Fruit fly (Drosophila melanogaster) whole organism, wandering third instar larva: ENCODE measurements around the gene CG2182.

Source experiments
- Abd-B ChIP-seq: fragments of >200 bp; optimal IDR thresholded peaks from 2 replicates; lab custom pipeline; 2017; ENCODE audit warnings: missing biosample characterization, missing genetic modification characterization
- CG32264 ChIP-seq: fragments of 200-800 bp; sonication (Bioruptor generic); optimal IDR thresholded peaks from 2 replicates; lab custom pipeline; 2016; ENCODE audit warnings: missing biosample characterization, missing genetic modification characterization
- CG9705 ChIP-seq: fragments of 200-800 bp; sonication (Bioruptor generic); optimal IDR thresholded peaks from 2 replicates; lab custom pipeline; 2018; ENCODE audit warnings: missing biosample characterization, mild to moderate bottlenecking, missing genetic modification characterization
- CrebA ChIP-seq: fragments of 200-800 bp; sonication (Bioruptor generic); optimal IDR thresholded peaks from 2 replicates; lab custom pipeline; 2016; ENCODE audit warnings: missing biosample characterization, mild to moderate bottlenecking, missing genetic modification characterization, borderline replicate concordance
- Dfd ChIP-seq: fragments of >200 bp; optimal IDR thresholded peaks from 2 replicates; lab custom pipeline; 2017; ENCODE audit warnings: missing biosample characterization, missing genetic modification characterization
- Dif ChIP-seq: fragments of 200-275, 200-300 bp; sonication (Bioruptor generic); optimal IDR thresholded peaks from 2 replicates; lab custom pipeline; 2018; ENCODE audit warnings: missing biosample characterization, missing genetic modification characterization; ENCODE audit not compliant: partially characterized antibody
- GATAd ChIP-seq: sonication (Bioruptor generic); optimal IDR thresholded peaks from 2 replicates; lab custom pipeline; 2016; ENCODE audit warnings: missing biosample characterization, missing genetic modification characterization
- HLH106 ChIP-seq: fragments of 200-800 bp; optimal IDR thresholded peaks from 3 replicates; lab custom pipeline; 2019; ENCODE audit warnings: missing biosample characterization, mild to moderate bottlenecking, missing genetic modification characterization, moderate library complexity
- Hnf4 ChIP-seq: fragments of 200-800 bp; sonication (Bioruptor generic); optimal IDR thresholded peaks from 2 replicates; lab custom pipeline; 2016; ENCODE audit warnings: missing biosample characterization, mild to moderate bottlenecking, missing genetic modification characterization
- Hr78 ChIP-seq: fragments of >200 bp; optimal IDR thresholded peaks from 2 replicates; lab custom pipeline; 2017; ENCODE audit warnings: missing biosample characterization, missing genetic modification characterization
- Hr83 ChIP-seq: fragments of 200-300 bp; sonication (Bioruptor generic); optimal IDR thresholded peaks from 2 replicates; lab custom pipeline; 2016; ENCODE audit warnings: missing biosample characterization, mild to moderate bottlenecking, missing genetic modification characterization, moderate library complexity; ENCODE audit not compliant: poor library complexity, severe bottlenecking
- Jra ChIP-seq: sonication (Bioruptor generic); optimal IDR thresholded peaks from 2 replicates; lab custom pipeline; 2016; ENCODE audit warnings: missing biosample characterization, missing genetic modification characterization
- Mio ChIP-seq: sonication (Bioruptor generic); optimal IDR thresholded peaks from 2 replicates; lab custom pipeline; 2016; ENCODE audit warnings: missing biosample characterization, missing genetic modification characterization
- Myc ChIP-seq: fragments of >200 bp; optimal IDR thresholded peaks from 2 replicates; lab custom pipeline; 2017
- N ChIP-seq: fragments of >200 bp; optimal IDR thresholded peaks from 2 replicates; lab custom pipeline; 2018; ENCODE audit warnings: missing biosample characterization, missing external identifiers, missing genetic modification characterization
- OdsH ChIP-seq: fragments of 200-800 bp; sonication (Bioruptor generic); optimal IDR thresholded peaks from 2 replicates; lab custom pipeline; 2016; ENCODE audit warnings: missing biosample characterization, mild to moderate bottlenecking, missing genetic modification characterization
- Rel ChIP-seq, 2 experiments: fragments of 200-800 bp; sonication (Bioruptor generic) in 1 of 2; optimal IDR thresholded peaks; 2 replicates in 1 of 2; 3 replicates in 1 of 2; lab custom pipeline; 2016 to 2019; ENCODE audit warnings: mild to moderate bottlenecking in 2 of 2, missing biosample characterization in 2 of 2, missing genetic modification characterization in 2 of 2, moderate library complexity in 1 of 2
- Sp1 ChIP-seq: fragments of 200-800 bp; sonication (Bioruptor generic); optimal IDR thresholded peaks from 3 replicates; lab custom pipeline; 2019; ENCODE audit warnings: missing biosample characterization, mild to moderate bottlenecking, missing genetic modification characterization, moderate library complexity
- Vsx2 ChIP-seq: fragments of 200-300, 225-300 bp; sonication (Bioruptor generic); optimal IDR thresholded peaks from 2 replicates; lab custom pipeline; 2018; ENCODE audit warnings: missing biosample characterization, missing genetic modification characterization; ENCODE audit not compliant: partially characterized antibody
- br ChIP-seq: fragments of 200-800 bp; sonication (Bioruptor generic); optimal IDR thresholded peaks from 2 replicates; lab custom pipeline; 2016; ENCODE audit warnings: missing biosample characterization, missing genetic modification characterization
- brk ChIP-seq: fragments of 200-800 bp; sonication (Bioruptor generic); optimal IDR thresholded peaks from 2 replicates; lab custom pipeline; 2016; ENCODE audit warnings: missing biosample characterization, mild to moderate bottlenecking, missing genetic modification characterization
- dl ChIP-seq, 2 experiments: fragments of 175-275, 200-275 bp in 1 of 2; fragments of 200-275 bp in 1 of 2; sonication (Bioruptor generic); optimal IDR thresholded peaks; lab custom pipeline; 2018; ENCODE audit warnings: mild to moderate bottlenecking in 2 of 2, missing biosample characterization in 2 of 2, missing genetic modification characterization in 2 of 2, moderate library complexity in 2 of 2; ENCODE audit not compliant: partially characterized antibody in 2 of 2, insufficient read depth in 1 of 2
- dmrt93B ChIP-seq: fragments of 200-800 bp; sonication (Bioruptor generic); optimal IDR thresholded peaks from 2 replicates; lab custom pipeline; 2018; ENCODE audit warnings: missing biosample characterization, mild to moderate bottlenecking, missing genetic modification characterization
- dsf ChIP-seq: sonication (Bioruptor generic); optimal IDR thresholded peaks from 2 replicates; lab custom pipeline; 2016; ENCODE audit warnings: missing biosample characterization, missing genetic modification characterization, borderline replicate concordance
- ey ChIP-seq: fragments of 200-800 bp; sonication (Bioruptor generic); optimal IDR thresholded peaks from 2 replicates; lab custom pipeline; 2016; ENCODE audit warnings: missing biosample characterization, missing genetic modification characterization
- foxo ChIP-seq, 2 experiments: fragments of 200-800 bp; sonication (Bioruptor generic); optimal IDR thresholded peaks; 2 replicates in 1 of 2; 3 replicates in 1 of 2; lab custom pipeline; 2016 to 2017; ENCODE audit warnings: missing biosample characterization in 2 of 2, missing genetic modification characterization in 2 of 2
- fru ChIP-seq: fragments of 200-800 bp; sonication (Bioruptor generic); optimal IDR thresholded peaks from 3 replicates; lab custom pipeline; 2016; ENCODE audit warnings: missing biosample characterization, mild to moderate bottlenecking, missing genetic modification characterization
- h ChIP-seq: fragments of 200-800 bp; sonication (Bioruptor generic); optimal IDR thresholded peaks from 3 replicates; lab custom pipeline; 2016; ENCODE audit warnings: missing biosample characterization, mild to moderate bottlenecking, missing genetic modification characterization
- jim ChIP-seq: fragments of 175-275, 200-325 bp; sonication (Bioruptor generic); optimal IDR thresholded peaks from 2 replicates; lab custom pipeline; 2016; ENCODE audit warnings: missing biosample characterization, mild to moderate bottlenecking, missing genetic modification characterization
- lola ChIP-seq: fragments of >200 bp; optimal IDR thresholded peaks from 2 replicates; lab custom pipeline; 2017; ENCODE audit warnings: missing biosample characterization, missing genetic modification characterization
- pan ChIP-seq: fragments of >200 bp; optimal IDR thresholded peaks from 2 replicates; lab custom pipeline; 2017
- psq ChIP-seq: fragments of 200-800 bp; sonication (Bioruptor generic); optimal IDR thresholded peaks from 3 replicates; lab custom pipeline; 2017; ENCODE audit warnings: missing biosample characterization, mild to moderate bottlenecking, missing genetic modification characterization, moderate library complexity
- rgr ChIP-seq: fragments of 200-800 bp; sonication (Bioruptor generic); optimal IDR thresholded peaks from 3 replicates; lab custom pipeline; 2016; ENCODE audit warnings: missing biosample characterization, mild to moderate bottlenecking, missing genetic modification characterization
- sage ChIP-seq: fragments of 200-800 bp; sonication (Bioruptor generic); optimal IDR thresholded peaks from 2 replicates; lab custom pipeline; 2016; ENCODE audit warnings: missing biosample characterization, mild to moderate bottlenecking, missing genetic modification characterization
- sv ChIP-seq: fragments of 200-800 bp; sonication (Bioruptor generic); optimal IDR thresholded peaks from 3 replicates; lab custom pipeline; 2016; ENCODE audit warnings: missing biosample characterization, missing genetic modification characterization
- tai ChIP-seq: sonication (Bioruptor generic); optimal IDR thresholded peaks from 2 replicates; lab custom pipeline; 2016; ENCODE audit warnings: missing biosample characterization, missing genetic modification characterization
- usp ChIP-seq: fragments of >200 bp; optimal IDR thresholded peaks from 2 replicates; lab custom pipeline; 2017; ENCODE audit warnings: missing biosample characterization, missing genetic modification characterization
- woc ChIP-seq: sonication (Bioruptor generic); optimal IDR thresholded peaks from 2 replicates; lab custom pipeline; 2016; ENCODE audit warnings: missing biosample characterization, mild to moderate bottlenecking, missing genetic modification characterization

The CG2182 gene

DNA sequence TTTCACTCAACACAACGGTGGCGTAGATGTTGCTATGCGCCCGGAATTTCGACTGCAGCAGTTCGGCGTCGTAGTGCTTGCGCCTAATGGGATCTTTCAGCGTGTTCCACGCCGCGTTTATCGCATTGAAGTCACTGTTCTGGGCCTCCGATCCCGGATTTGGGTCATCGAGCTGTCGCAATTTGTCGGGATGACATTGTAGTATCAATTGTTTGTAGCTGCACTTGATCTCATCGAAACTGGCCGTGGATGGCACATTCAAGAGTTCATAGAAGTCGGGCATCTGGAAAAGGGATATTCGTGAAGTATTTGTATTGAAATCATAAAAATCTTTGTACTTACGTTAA, 37.3 kb downstream of the CG2182 start:
- TF ChIP-seq brk (GFP tag; lab: Kevin White, UChicago): no peak
- no peak for TF ChIP-seq Dfd (GFP tag; lab: Kevin White, UChicago)
- no peak for TF ChIP-seq CG9705 (GFP tag; lab: Kevin White, UChicago)
- no peak for TF ChIP-seq Hr78 (GFP tag; lab: Kevin White, UChicago)
- TF ChIP-seq Myc (lab: Kevin White, UChicago): no peak
- TF ChIP-seq h: no peak
- no peak for TF ChIP-seq Jra (GFP tag; lab: Kevin White, UChicago)
- no peak for TF ChIP-seq GATAd (GFP tag; lab: Kevin White, UChicago)
- TF ChIP-seq dsf (GFP tag; lab: Kevin White, UChicago): no peak
- no peak for TF ChIP-seq psq (GFP tag; lab: Kevin White, UChicago)
- TF ChIP-seq Hr83 (GFP tag; lab: Kevin White, UChicago): no peak
- no peak for TF ChIP-seq N (GFP tag; lab: Kevin White, UChicago)
- TF ChIP-seq, all 38 proteins: peak for 0

dm6 chr3R:5621714-5622405, 37.9 kb downstream of the CG2182 start:
- TF ChIP-seq Rel (GFP tag; optimal IDR thresholded peaks at IDR 0.05; lab: Kevin White, UChicago): no peak
- TF ChIP-seq Rel (tag; optimal IDR thresholded peaks at IDR 0.05; lab: Kevin White, UChicago): peak; percentile 15
- TF ChIP-seq CG32264: no peak
- TF ChIP-seq, all 38 proteins: peak for 1

DNA sequence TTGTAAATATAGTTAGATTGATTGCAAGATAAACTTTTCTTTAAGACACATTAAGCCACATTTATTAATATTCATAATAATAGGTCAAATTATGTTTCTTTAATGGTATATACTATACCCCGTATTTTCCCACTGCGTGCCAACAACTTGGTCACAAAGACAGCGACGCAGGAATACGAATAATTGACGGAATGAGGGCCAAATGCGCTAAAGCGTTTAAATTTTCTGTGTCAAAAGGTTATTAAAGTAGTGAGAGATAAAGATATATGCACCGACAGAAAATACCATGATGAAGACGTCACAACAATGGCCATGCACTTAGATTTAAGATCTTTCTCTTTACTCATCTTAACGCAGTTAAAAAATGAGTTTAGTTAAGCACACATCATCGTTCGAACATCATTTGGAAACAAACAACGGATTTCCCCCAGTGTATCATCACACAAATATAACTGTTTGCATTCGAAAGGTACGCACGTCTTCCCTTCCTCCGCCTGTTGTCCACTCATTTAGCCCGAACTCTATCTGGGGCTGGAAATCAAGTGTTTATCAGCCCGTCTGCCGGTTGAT, 39.2 kb downstream of the CG2182 start:
- TF ChIP-seq Mio (GFP tag; lab: Kevin White, UChicago) (peak; percentile 3), dl (GFP tag; optimal IDR thresholded peaks at IDR 0.05; lab: Kevin White, UChicago; ENCODE audit: insufficient read depth in 1 of 2, partially characterized antibody in 2 of 2) (no peak), Rel (GFP tag; optimal IDR thresholded peaks at IDR 0.05; lab: Kevin White, UChicago) (no peak), Rel (tag; optimal IDR thresholded peaks at IDR 0.05; lab: Kevin White, UChicago) (no peak), Jra (GFP tag; lab: Kevin White, UChicago) (no peak), CrebA (GFP tag; lab: Kevin White, UChicago) (no peak), psq (GFP tag; lab: Kevin White, UChicago) (peak; percentile 58), dsf (GFP tag; lab: Kevin White, UChicago) (no peak), GATAd (GFP tag; lab: Kevin White, UChicago) (no peak), CG9705 (GFP tag; lab: Kevin White, UChicago) (no peak), Hr78 (GFP tag; lab: Kevin White, UChicago) (no peak), Dif (GFP tag; lab: Kevin White, UChicago) (no peak), sage (GFP tag; lab: Kevin White, UChicago) (no peak), CG32264 (no peak), jim (GFP tag; lab: Kevin White, UChicago) (no peak), Hnf4 (peak; percentile 22), sv (GFP tag; lab: Kevin White, UChicago) (peak; percentile 60), Myc (lab: Kevin White, UChicago) (no peak), ey (peak; percentile 67), pan (no peak), fru (GFP tag; lab: Kevin White, UChicago) (peak; percentile 67), br (GFP tag; lab: Kevin White, UChicago) (peak; percentile 8), N (GFP tag; lab: Kevin White, UChicago) (no peak), usp (GFP tag; lab: Kevin White, UChicago) (no peak), h (peak; percentile 71), Sp1 (peak; percentile 50), Dfd (GFP tag; lab: Kevin White, UChicago) (no peak), Abd-B (GFP tag; lab: Kevin White, UChicago) (no peak), woc (peak; percentile 32), dmrt93B (GFP tag; lab: Kevin White, UChicago) (peak; percentile 41), brk (GFP tag; lab: Kevin White, UChicago) (no peak), rgr (GFP tag; lab: Kevin White, UChicago) (peak; percentile 72), Vsx2 (GFP tag; lab: Kevin White, UChicago) (no peak), tai (no peak), HLH106 (tag; lab: Kevin White, UChicago) (peak; percentile 38), foxo (GFP tag; optimal IDR thresholded peaks at IDR 0.05; lab: Kevin White, UChicago) (peak in 1 of 2 experiments; percentile 68), OdsH (GFP tag; lab: Kevin White, UChicago) (peak; percentile 59), Hr83 (GFP tag; lab: Kevin White, UChicago) (peak; percentile 60), lola (GFP tag; lab: Kevin White, UChicago) (no peak)
